Fruit fly (Drosophila melanogaster): ENCODE results near the gene Dyrk2.

The Dyrk2 gene

dm6 chr2L:14181839-14182238 is 52.1 kb downstream of the Dyrk2 start:
- no peak for TF ChIP-seq toe (GFP tag; optimal IDR thresholded peaks at IDR 0.05)
- no peak for TF ChIP-seq Hr96 (GFP tag; optimal IDR thresholded peaks at IDR 0.05)
- TF ChIP-seq CG11617 (GFP tag; optimal IDR thresholded peaks at IDR 0.05) = no peak
- no peak for TF ChIP-seq CG33017 (tag; optimal IDR thresholded peaks at IDR 0.05)
- TF ChIP-seq pad (GFP tag; optimal IDR thresholded peaks at IDR 0.05) = no peak
- TF ChIP-seq Mnt (GFP tag; optimal IDR thresholded peaks at IDR 0.05) = no peak
- no peak for TF ChIP-seq bab1 (GFP tag; optimal IDR thresholded peaks at IDR 0.05)
- TF ChIP-seq tj (GFP tag; optimal IDR thresholded peaks at IDR 0.05) = no peak
- TF ChIP-seq CG7045 (GFP tag; optimal IDR thresholded peaks at IDR 0.05) = no peak
- no peak for TF ChIP-seq CG7101 (tag; optimal IDR thresholded peaks at IDR 0.05)
- no peak for TF ChIP-seq ovo (GFP tag; optimal IDR thresholded peaks at IDR 0.05)
- no peak for TF ChIP-seq CG12768 (GFP tag; optimal IDR thresholded peaks at IDR 0.05)
- TF ChIP-seq Crg-1 (GFP tag; optimal IDR thresholded peaks at IDR 0.05) = no peak
- TF ChIP-seq Clk (GFP tag; optimal IDR thresholded peaks at IDR 0.05) = no peak
- TF ChIP-seq kay (GFP tag; ENCODE audit: borderline replicate concordance) = no peak
- TF ChIP-seq CG14711 (tag; optimal IDR thresholded peaks at IDR 0.05) = no peak
- TF ChIP-seq CG5204 (GFP tag; optimal IDR thresholded peaks at IDR 0.05) = no peak

dm6 chr2L:14180553-14180952 is 53.4 kb downstream of the Dyrk2 start, which contains the start of gene CG43333:
Gene CG43333, minus strand, starts transcription at chr2L:14180686.
- TF ChIP-seq kay (GFP tag; ENCODE audit: borderline replicate concordance) (no peak), CG7101 (tag; optimal IDR thresholded peaks at IDR 0.05) (no peak), toe (GFP tag; optimal IDR thresholded peaks at IDR 0.05) (no peak), CG12768 (GFP tag; optimal IDR thresholded peaks at IDR 0.05) (no peak), cic (GFP tag; optimal IDR thresholded peaks at IDR 0.05) (no peak), Crg-1 (GFP tag; optimal IDR thresholded peaks at IDR 0.05) (no peak), CG11617 (GFP tag; optimal IDR thresholded peaks at IDR 0.05) (no peak), Clk (GFP tag; optimal IDR thresholded peaks at IDR 0.05) (no peak), ovo (GFP tag; optimal IDR thresholded peaks at IDR 0.05) (no peak), pad (GFP tag; optimal IDR thresholded peaks at IDR 0.05) (no peak), cnc (optimal IDR thresholded peaks at IDR 0.05) (no peak), tj (GFP tag; optimal IDR thresholded peaks at IDR 0.05) (no peak), CG7045 (GFP tag; optimal IDR thresholded peaks at IDR 0.05) (no peak), CG33017 (tag; optimal IDR thresholded peaks at IDR 0.05) (no peak), CG14711 (tag; optimal IDR thresholded peaks at IDR 0.05) (no peak), CG5204 (GFP tag; optimal IDR thresholded peaks at IDR 0.05) (no peak)

dm6 chr2L:14179409-14179808 is 54.5 kb downstream of the Dyrk2 start:
- TF ChIP-seq ovo (GFP tag; optimal IDR thresholded peaks at IDR 0.05) (no peak), CG11617 (GFP tag; optimal IDR thresholded peaks at IDR 0.05) (no peak), CG7101 (tag; optimal IDR thresholded peaks at IDR 0.05) (no peak)

- TF ChIP-seq cic (GFP tag; optimal IDR thresholded peaks at IDR 0.05) (no peak), CG7101 (tag; optimal IDR thresholded peaks at IDR 0.05) (no peak), CG12768 (GFP tag; optimal IDR thresholded peaks at IDR 0.05) (no peak), CG14711 (tag; optimal IDR thresholded peaks at IDR 0.05) (no peak), pad (GFP tag; optimal IDR thresholded peaks at IDR 0.05) (no peak), Mnt (GFP tag; optimal IDR thresholded peaks at IDR 0.05) (no peak), CG33017 (tag; optimal IDR thresholded peaks at IDR 0.05) (no peak), toe (GFP tag; optimal IDR thresholded peaks at IDR 0.05) (no peak), tj (GFP tag; optimal IDR thresholded peaks at IDR 0.05) (no peak)
Observed at dm6 chr2L:14177407-14177987, 56.4 kb downstream of the Dyrk2 start.

dm6 chr2L:14169653-14170052 is 64.3 kb downstream of the Dyrk2 start:
- no peak for TF ChIP-seq cnc (optimal IDR thresholded peaks at IDR 0.05)
- no peak for TF ChIP-seq CG11617 (GFP tag; optimal IDR thresholded peaks at IDR 0.05)
- no peak for TF ChIP-seq cic (GFP tag; optimal IDR thresholded peaks at IDR 0.05)
- no peak for TF ChIP-seq Hr96 (GFP tag; optimal IDR thresholded peaks at IDR 0.05)
- no peak for TF ChIP-seq CG1620 (GFP tag; optimal IDR thresholded peaks at IDR 0.05)
- no peak for TF ChIP-seq CG12768 (GFP tag; optimal IDR thresholded peaks at IDR 0.05)
- no peak for TF ChIP-seq CG14711 (tag; optimal IDR thresholded peaks at IDR 0.05)
- no peak for TF ChIP-seq Crg-1 (GFP tag; optimal IDR thresholded peaks at IDR 0.05)
- no peak for TF ChIP-seq kay (GFP tag; ENCODE audit: borderline replicate concordance)
- no peak for TF ChIP-seq bab1 (GFP tag; optimal IDR thresholded peaks at IDR 0.05)
- TF ChIP-seq CG7045 (GFP tag; optimal IDR thresholded peaks at IDR 0.05) = no peak
- no peak for TF ChIP-seq CG33017 (tag; optimal IDR thresholded peaks at IDR 0.05)
- no peak for TF ChIP-seq CG5204 (GFP tag; optimal IDR thresholded peaks at IDR 0.05)

- TF ChIP-seq tj (GFP tag; optimal IDR thresholded peaks at IDR 0.05) (no peak), CG14711 (tag; optimal IDR thresholded peaks at IDR 0.05) (no peak), toe (GFP tag; optimal IDR thresholded peaks at IDR 0.05) (no peak), CG33017 (tag; optimal IDR thresholded peaks at IDR 0.05) (no peak), kay (GFP tag; ENCODE audit: borderline replicate concordance) (no peak)
Observed at dm6 chr2L:14163122-14163521, 70.8 kb downstream of the Dyrk2 start, which contains the start of gene CG43332. Gene CG43332, minus strand, starts transcription at chr2L:14163222.

- TF ChIP-seq bab1 (GFP tag; optimal IDR thresholded peaks at IDR 0.05) (no peak), CG33017 (tag; optimal IDR thresholded peaks at IDR 0.05) (no peak), toe (GFP tag; optimal IDR thresholded peaks at IDR 0.05) (no peak), cnc (optimal IDR thresholded peaks at IDR 0.05) (no peak), CG14711 (tag; optimal IDR thresholded peaks at IDR 0.05) (no peak)
Observed at dm6 chr2L:14160887-14161286, 73.0 kb downstream of the Dyrk2 start.
